Worm (Caenorhabditis elegans) whole organism, L4 larva: ENCODE results near the gene icd-1.

Source experiments
- ZK546.5 ChIP-seq, 2 experiments: sonication (generic microtip); optimal IDR thresholded peaks; 2 replicates each; lab custom pipeline; 2017; ENCODE audit warnings: missing biosample characterization in 2 of 2, missing genetic modification characterization in 2 of 2
- egl-27 ChIP-seq: sonication (generic microtip); optimal IDR thresholded peaks from 3 replicates; lab custom pipeline; 2017; ENCODE audit warnings: missing biosample characterization, missing genetic modification reagents, missing genetic modification characterization
- hif-1 ChIP-seq, 2 experiments: sonication (generic microtip); optimal IDR thresholded peaks; 2 replicates each; lab custom pipeline; 2016 to 2017; ENCODE audit warnings: missing compliant biosample characterization in 2 of 2, missing genetic modification characterization in 2 of 2, missing genetic modification reagents in 2 of 2, missing genotype in 2 of 2, mild to moderate bottlenecking in 1 of 2
- lin-38 ChIP-seq: fragments of 200-800 bp; sonication (Bioruptor generic); IDR thresholded peaks from 2 replicates; pipeline ENCODE4 v1.3.6; 2022; ENCODE audit warnings: missing genetic modification reagents, missing genetic modification characterization, missing compliant biosample characterization
- mdt-29 ChIP-seq: fragments of 200-800 bp; sonication (Bioruptor generic); IDR thresholded peaks from 2 replicates; pipeline ENCODE4 v1.3.6; 2022; ENCODE audit warnings: missing genetic modification reagents, missing genetic modification characterization, missing compliant biosample characterization
- nhr-77 ChIP-seq: fragments of 150-350 bp; optimal IDR thresholded peaks from 2 replicates; lab custom pipeline; 2014; ENCODE audit warnings: missing biosample characterization, missing genetic modification characterization

- peak; percentile 1 for TF ChIP-seq nhr-77
- no peak for TF ChIP-seq egl-27 (tag; lab: Kevin White, UChicago)
- TF ChIP-seq ZK546.5 (tag; optimal IDR thresholded peaks at IDR 0.05; lab: Kevin White, UChicago): no peak
- no peak for TF ChIP-seq hif-1 (tag; optimal IDR thresholded peaks at IDR 0.05; lab: Kevin White, UChicago)
- no peak for TF ChIP-seq lin-38 (GFP tag; lab: Robert Waterston, UW)
- no peak for TF ChIP-seq mdt-29
Observed at ce11 chrII:6616135-6616534, 27.7 kb upstream of the icd-1 start.
